Worm (Caenorhabditis elegans) whole organism, midembryonic: ENCODE measurements around the gene Y32B12B.1.

ENCODE experiments used
- T22C8.4 ChIP-seq: fragments of 200-800 bp; sonication (Bioruptor generic); IDR thresholded peaks from 2 replicates; pipeline ENCODE4 v1.3.6; 2022; ENCODE audit warnings: missing genetic modification characterization, missing compliant biosample characterization
- cog-1 ChIP-seq: sonication (generic microtip); optimal IDR thresholded peaks from 2 replicates; lab custom pipeline; 2016; ENCODE audit warnings: missing genetic modification characterization, missing compliant biosample characterization
- flt-1 ChIP-seq: fragments of 200-800 bp; sonication (Bioruptor generic); IDR thresholded peaks from 2 replicates; pipeline ENCODE4 v1.3.6; 2022; ENCODE audit warnings: missing genetic modification characterization, missing compliant biosample characterization
- klf-2 ChIP-seq: fragments of 200-800 bp; sonication (Bioruptor generic); conservative IDR thresholded peaks from 2 replicates; pipeline ENCODE4 v1.3.6; 2022; ENCODE audit warnings: missing genetic modification reagents, missing genetic modification characterization, missing compliant biosample characterization
- med-1 ChIP-seq: sonication (generic microtip); optimal IDR thresholded peaks from 2 replicates; lab custom pipeline; 2017; ENCODE audit warnings: missing genetic modification characterization, mild to moderate bottlenecking, missing compliant biosample characterization, antibody characterized with exemption, missing genetic modification reagents; ENCODE audit not compliant: insufficient read depth
- ref-1 ChIP-seq: fragments of 200-800 bp; sonication (Bioruptor generic); conservative IDR thresholded peaks from 2 replicates; pipeline ENCODE4 v1.3.6; 2022; ENCODE audit warnings: missing genetic modification reagents, missing genetic modification characterization, missing compliant biosample characterization
- tab-1 ChIP-seq: fragments of 200-800 bp; sonication (Bioruptor generic); IDR thresholded peaks from 2 replicates; pipeline ENCODE4 v1.3.6; 2022; ENCODE audit warnings: missing genetic modification characterization, missing compliant biosample characterization
- ztf-23 ChIP-seq: fragments of 200-800 bp; sonication (Bioruptor generic); IDR thresholded peaks from 2 replicates; pipeline ENCODE4 v1.3.6; 2022; ENCODE audit warnings: missing genetic modification reagents, missing genetic modification characterization, missing compliant biosample characterization
- ztf-29 ChIP-seq: fragments of 200-800 bp; sonication (Bioruptor generic); IDR thresholded peaks from 2 replicates; pipeline ENCODE4 v1.3.6; 2022; ENCODE audit warnings: missing genetic modification reagents, missing genetic modification characterization, missing compliant biosample characterization

DNA sequence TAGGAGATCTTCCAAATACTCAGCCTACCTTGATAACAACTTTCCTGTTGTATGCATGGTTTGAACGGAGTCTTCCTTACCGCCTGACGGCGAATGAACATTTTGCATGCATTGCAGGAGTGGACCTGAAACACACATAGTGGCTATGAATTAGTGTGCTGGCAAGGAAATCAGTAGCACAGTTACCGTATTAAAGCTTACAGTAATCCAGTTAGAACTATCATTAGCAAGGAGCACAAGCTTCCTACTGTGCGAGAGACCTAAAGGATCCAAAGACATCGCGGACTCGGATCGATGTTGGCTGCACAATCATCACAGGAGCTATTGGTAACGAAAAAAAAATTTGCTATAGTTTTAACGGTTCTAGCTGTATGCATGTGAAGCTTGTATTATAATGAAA lies 33.9 kb downstream of the Y32B12B.1 start, which contains the start of gene nhr-233:
- no peak for TF ChIP-seq tab-1 (GFP tag; lab: Robert Waterston, UW)
- no peak for TF ChIP-seq med-1 (GFP tag; lab: Kevin White, UChicago)
- TF ChIP-seq cog-1, result no peak
- no peak for TF ChIP-seq ref-1 (GFP tag; lab: Robert Waterston, UW)
- no peak for TF ChIP-seq T22C8.4 (GFP tag; lab: Robert Waterston, UW)
- TF ChIP-seq klf-2, result no peak
- TF ChIP-seq flt-1 (GFP tag; lab: Robert Waterston, UW), result no peak
- TF ChIP-seq ztf-29 (GFP tag; lab: Robert Waterston, UW), result no peak
- no peak for TF ChIP-seq ztf-23
